Worm (Caenorhabditis elegans): ENCODE measurements around the gene ccm-2.

- TF ChIP-seq nhr-25 (tag; optimal IDR thresholded peaks at IDR 0.05) (no peak), ceh-82 (tag; optimal IDR thresholded peaks at IDR 0.05) (no peak)
Observed at ce11 chrIV:1862655-1863054, 28.2 kb downstream of the ccm-2 start.
